Worm (Caenorhabditis elegans): ENCODE measurements around the gene C30A5.10.
A peak's percentile ranks its signal among the peaks of the same experiment; 100 is the strongest.

The C30A5.10 gene

DNA sequence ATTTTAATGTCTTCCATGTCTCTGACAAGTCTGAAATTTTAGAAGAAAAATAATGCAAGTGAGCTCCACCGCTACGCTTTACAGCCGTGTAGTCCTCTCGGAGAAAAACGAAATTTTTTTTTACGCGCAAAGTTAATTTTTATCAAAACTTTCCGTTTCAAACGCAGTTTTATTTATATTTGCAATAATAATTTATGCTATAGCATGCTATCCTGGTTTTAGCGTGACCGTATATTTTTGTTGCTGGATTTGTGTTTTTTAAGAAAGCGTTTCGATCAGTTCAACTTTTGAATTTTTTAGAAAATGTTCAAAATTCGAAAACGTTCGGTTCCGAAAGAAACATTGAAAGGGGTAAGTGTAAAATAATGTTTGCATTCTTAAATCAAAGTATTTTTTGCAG, 18.0 kb downstream of the C30A5.10 start, which contains the start of gene C50C3.1:
C50C3.1 (plus strand) TSS at position 301 of the 400 bp plus-strand sequence.
- TF ChIP-seq ceh-27 (GFP tag; optimal IDR thresholded peaks at IDR 0.05) = no peak
- peak; percentile 36; the same call in 1 of the 2 replicates for TF ChIP-seq hmg-1.2 (GFP tag; IDR thresholded peaks at IDR 0.05)
- TF ChIP-seq nhr-90 (tag; optimal IDR thresholded peaks at IDR 0.05) = no peak
- no peak for TF ChIP-seq ceh-100 (GFP tag; IDR thresholded peaks at IDR 0.05)
- peak; percentile 48 for TF ChIP-seq lsl-1 (GFP tag; optimal IDR thresholded peaks at IDR 0.05)

DNA sequence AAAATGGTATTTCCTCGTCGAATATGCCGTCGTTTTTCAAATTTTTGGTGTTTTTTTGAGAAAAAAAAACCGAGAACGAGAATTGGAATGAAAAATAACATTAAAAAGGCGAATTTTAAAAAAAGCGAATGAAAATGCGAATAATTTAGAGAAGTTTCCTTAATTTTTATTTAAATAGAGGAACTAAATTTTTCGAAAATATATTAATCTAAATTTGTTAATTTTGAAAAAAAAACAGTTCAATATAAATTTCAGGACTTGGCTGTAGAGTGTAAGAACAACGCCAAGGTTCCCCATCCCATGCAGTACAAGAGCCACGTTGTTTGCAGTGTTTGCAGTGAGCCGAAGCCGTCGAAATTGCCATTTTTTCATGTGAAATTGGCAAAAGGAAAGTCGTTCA, 19.2 kb downstream of the C30A5.10 start, which contains the start of gene C50C3.19:
C50C3.19 (plus strand) TSS at position 301 of the 400 bp plus-strand sequence.
- TF ChIP-seq Y56A3A.18 (GFP tag; IDR thresholded peaks at IDR 0.05) (no peak), dpl-1 (GFP tag; optimal IDR thresholded peaks at IDR 0.05) (no peak), unc-62 (GFP tag; optimal IDR thresholded peaks at IDR 0.05) (no peak), dpff-1 (tag; optimal IDR thresholded peaks at IDR 0.05) (no peak), fkh-3 (tag; optimal IDR thresholded peaks at IDR 0.05) (no peak), ztf-3 (GFP tag; optimal IDR thresholded peaks at IDR 0.05) (no peak), rec-8 (tag; optimal IDR thresholded peaks at IDR 0.05) (no peak), ceh-27 (GFP tag; optimal IDR thresholded peaks at IDR 0.05) (no peak), nfya-2 (GFP tag; IDR thresholded peaks at IDR 0.05) (no peak), F55B11.4 (tag; optimal IDR thresholded peaks at IDR 0.05; ENCODE audit: borderline replicate concordance, insufficient read depth) (no peak), F37B4.10 (GFP tag; IDR thresholded peaks at IDR 0.05) (no peak), pha-4 (tag; optimal IDR thresholded peaks at IDR 0.05) (no peak), gei-17 (GFP tag; optimal IDR thresholded peaks at IDR 0.05) (no peak), lin-54 (GFP tag; optimal IDR thresholded peaks at IDR 0.05) (no peak), ceh-40 (GFP tag; IDR thresholded peaks at IDR 0.05) (no peak), him-1 (tag; optimal IDR thresholded peaks at IDR 0.05) (no peak), hrde-1 (tag; optimal IDR thresholded peaks at IDR 0.05; ENCODE audit: borderline replicate concordance) (no peak), tlf-1 (GFP tag; optimal IDR thresholded peaks at IDR 0.05) (no peak)

DNA sequence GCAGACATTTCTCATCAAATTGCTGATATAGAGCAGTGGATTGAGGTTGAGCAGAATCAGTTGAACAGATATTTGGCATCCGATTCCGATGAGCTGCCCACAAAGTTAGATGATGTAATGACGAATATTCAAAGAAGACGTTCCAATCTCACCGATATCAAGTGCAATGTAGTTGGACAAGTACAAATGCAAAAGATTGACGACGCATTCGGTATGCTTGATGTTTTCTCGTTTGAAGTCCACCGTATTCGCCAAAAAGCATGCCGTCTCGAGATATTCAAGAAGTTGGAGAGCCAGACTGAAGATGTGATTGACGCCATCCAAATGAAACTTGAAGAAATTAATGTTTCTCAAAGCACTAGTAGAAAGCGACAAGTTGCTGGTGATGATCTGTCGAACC, 24.5 kb downstream of the C30A5.10 start:
- TF ChIP-seq hmg-20 (GFP tag; IDR thresholded peaks at IDR 0.05) (no peak), T26A5.8 (tag; optimal IDR thresholded peaks at IDR 0.05) (no peak), repo-1 (tag; optimal IDR thresholded peaks at IDR 0.05) (no peak), hrde-1 (tag; optimal IDR thresholded peaks at IDR 0.05; ENCODE audit: borderline replicate concordance) (no peak), nhr-120 (GFP tag; IDR thresholded peaks at IDR 0.05) (no peak), Y95B8A.8 (GFP tag; IDR thresholded peaks at IDR 0.05) (no peak), hsf-1 (GFP tag; IDR thresholded peaks at IDR 0.05) (no peak), ztf-25 (GFP tag; IDR thresholded peaks at IDR 0.05) (no peak)

ce11 chrIII:8182573-8182972, 27.1 kb downstream of the C30A5.10 start:
- TF ChIP-seq mes-4 (tag; optimal IDR thresholded peaks at IDR 0.05) = no peak
- TF ChIP-seq lir-1 (GFP tag; conservative IDR thresholded peaks at IDR 0.05) = no peak
- no peak for TF ChIP-seq him-1 (tag; optimal IDR thresholded peaks at IDR 0.05)
- no peak for TF ChIP-seq efl-1 (GFP tag; optimal IDR thresholded peaks at IDR 0.05)
- TF ChIP-seq sea-2 (GFP tag; IDR thresholded peaks at IDR 0.05) = no peak
- no peak for TF ChIP-seq B0336.3 (GFP tag; IDR thresholded peaks at IDR 0.05)

DNA sequence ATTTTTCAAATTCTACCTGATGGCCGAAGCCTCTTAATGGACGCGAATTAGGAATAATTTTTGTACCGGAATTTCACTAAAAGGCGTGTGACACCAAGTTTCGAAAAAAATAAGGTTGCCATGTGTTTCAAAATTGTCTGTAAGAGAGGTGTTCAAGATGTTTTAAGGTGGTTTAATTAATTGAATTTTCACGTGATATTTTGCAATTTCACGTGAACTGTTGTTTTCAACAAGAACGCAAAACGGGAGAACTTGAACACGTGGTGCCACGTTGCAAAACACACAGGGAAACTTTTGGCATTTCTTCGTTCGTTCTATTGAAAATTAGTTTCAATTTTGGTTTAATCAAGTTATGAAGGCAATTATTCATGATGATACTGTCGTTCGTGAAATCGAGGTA, 28.1 kb downstream of the C30A5.10 start, which contains the start of gene spc-2:
spc-2 (plus strand) TSS at position 301 of the 400 bp plus-strand sequence.
- no peak for TF ChIP-seq akir-1 (GFP tag; optimal IDR thresholded peaks at IDR 0.05)
- no peak for TF ChIP-seq aptf-3 (GFP tag; IDR thresholded peaks at IDR 0.05)
- no peak for TF ChIP-seq hmg-20 (GFP tag; IDR thresholded peaks at IDR 0.05)
- no peak for TF ChIP-seq madf-8 (GFP tag; conservative IDR thresholded peaks at IDR 0.05)
- no peak for TF ChIP-seq egrh-3 (GFP tag; IDR thresholded peaks at IDR 0.05)
- no peak for TF ChIP-seq let-526 (GFP tag; IDR thresholded peaks at IDR 0.05)
- TF ChIP-seq Y67H2A.10 (GFP tag; conservative IDR thresholded peaks at IDR 0.05) = no peak
- TF ChIP-seq lsl-1 (GFP tag; optimal IDR thresholded peaks at IDR 0.05) = no peak
- no peak for TF ChIP-seq Y56A3A.18 (GFP tag; IDR thresholded peaks at IDR 0.05)
- TF ChIP-seq madf-10 (tag; optimal IDR thresholded peaks at IDR 0.05) = no peak
- no peak for TF ChIP-seq athp-1 (tag; optimal IDR thresholded peaks at IDR 0.05)
- TF ChIP-seq fkh-3 (tag; optimal IDR thresholded peaks at IDR 0.05) = no peak
- no peak for TF ChIP-seq nfyb-1 (GFP tag; IDR thresholded peaks at IDR 0.05)
- TF ChIP-seq unc-130 (GFP tag; optimal IDR thresholded peaks at IDR 0.05) = no peak

All from whole organism, young adult.